Fruit fly (Drosophila melanogaster): ENCODE measurements around the gene ZAP3.

Gene ZAP3

dm6 chrX:10103569-10104083 lies 21.3 kb upstream of the ZAP3 start:
- TF ChIP-seq Hr83 (GFP tag; optimal IDR thresholded peaks at IDR 0.05; ENCODE audit: poor library complexity, severe bottlenecking) (no peak), usp (GFP tag; optimal IDR thresholded peaks at IDR 0.05) (no peak), jim (GFP tag; optimal IDR thresholded peaks at IDR 0.05) (no peak), foxo (GFP tag; optimal IDR thresholded peaks at IDR 0.05) (peak in 1 of 2 experiments; percentile 23), Abd-B (GFP tag; optimal IDR thresholded peaks at IDR 0.05) (no peak), sv (GFP tag; optimal IDR thresholded peaks at IDR 0.05) (no peak), dl (GFP tag; optimal IDR thresholded peaks at IDR 0.05; ENCODE audit: insufficient read depth in 1 of 2, partially characterized antibody in 2 of 2) (no peak), rgr (GFP tag; optimal IDR thresholded peaks at IDR 0.05) (peak; percentile 17), HLH106 (tag; optimal IDR thresholded peaks at IDR 0.05) (peak; percentile 52), dmrt93B (GFP tag; optimal IDR thresholded peaks at IDR 0.05) (no peak), Vsx2 (GFP tag; optimal IDR thresholded peaks at IDR 0.05; ENCODE audit: partially characterized antibody) (no peak), Jra (GFP tag; optimal IDR thresholded peaks at IDR 0.05) (no peak), fru (GFP tag; optimal IDR thresholded peaks at IDR 0.05) (no peak), CG9705 (GFP tag; optimal IDR thresholded peaks at IDR 0.05) (no peak), Dif (GFP tag; optimal IDR thresholded peaks at IDR 0.05; ENCODE audit: partially characterized antibody) (no peak), psq (GFP tag; optimal IDR thresholded peaks at IDR 0.05) (peak; percentile 49), br (GFP tag; optimal IDR thresholded peaks at IDR 0.05) (peak; percentile 3), lola (GFP tag; optimal IDR thresholded peaks at IDR 0.05) (no peak), Myc (optimal IDR thresholded peaks at IDR 0.05) (no peak), CrebA (GFP tag; optimal IDR thresholded peaks at IDR 0.05; ENCODE audit: borderline replicate concordance) (no peak), Hnf4 (GFP tag; optimal IDR thresholded peaks at IDR 0.05) (no peak), tai (GFP tag; optimal IDR thresholded peaks at IDR 0.05) (no peak), Rel (GFP tag; optimal IDR thresholded peaks at IDR 0.05) (no peak), Rel (tag; optimal IDR thresholded peaks at IDR 0.05) (no peak), ey (GFP tag; optimal IDR thresholded peaks at IDR 0.05) (peak; percentile 36), Mio (GFP tag; optimal IDR thresholded peaks at IDR 0.05) (no peak), brk (GFP tag; optimal IDR thresholded peaks at IDR 0.05) (no peak), woc (GFP tag; optimal IDR thresholded peaks at IDR 0.05) (peak; percentile 3), Sp1 (GFP tag; optimal IDR thresholded peaks at IDR 0.05) (no peak), pan (optimal IDR thresholded peaks at IDR 0.05) (no peak), GATAd (GFP tag; optimal IDR thresholded peaks at IDR 0.05) (no peak), Hr78 (GFP tag; optimal IDR thresholded peaks at IDR 0.05) (no peak), h (GFP tag; optimal IDR thresholded peaks at IDR 0.05) (peak; percentile 11), sage (GFP tag; optimal IDR thresholded peaks at IDR 0.05) (no peak), CG32264 (GFP tag; optimal IDR thresholded peaks at IDR 0.05) (no peak), dsf (GFP tag; optimal IDR thresholded peaks at IDR 0.05; ENCODE audit: borderline replicate concordance) (no peak), OdsH (GFP tag; optimal IDR thresholded peaks at IDR 0.05) (no peak), N (GFP tag; optimal IDR thresholded peaks at IDR 0.05) (no peak), Dfd (GFP tag; optimal IDR thresholded peaks at IDR 0.05) (no peak)

- TF ChIP-seq Rel (GFP tag; optimal IDR thresholded peaks at IDR 0.05) (no peak), Rel (tag; optimal IDR thresholded peaks at IDR 0.05) (no peak), Jra (GFP tag; optimal IDR thresholded peaks at IDR 0.05) (no peak), dsf (GFP tag; optimal IDR thresholded peaks at IDR 0.05; ENCODE audit: borderline replicate concordance) (no peak), Dif (GFP tag; optimal IDR thresholded peaks at IDR 0.05; ENCODE audit: partially characterized antibody) (no peak), foxo (GFP tag; optimal IDR thresholded peaks at IDR 0.05) (no peak), sage (GFP tag; optimal IDR thresholded peaks at IDR 0.05) (no peak), Sp1 (GFP tag; optimal IDR thresholded peaks at IDR 0.05) (no peak), CrebA (GFP tag; optimal IDR thresholded peaks at IDR 0.05; ENCODE audit: borderline replicate concordance) (no peak), Mio (GFP tag; optimal IDR thresholded peaks at IDR 0.05) (no peak), lola (GFP tag; optimal IDR thresholded peaks at IDR 0.05) (no peak), CG9705 (GFP tag; optimal IDR thresholded peaks at IDR 0.05) (no peak)
Measured at dm6 chrX:10092796-10093195, 10.5 kb upstream of the ZAP3 start.
